Worm (Caenorhabditis elegans) whole organism, L2 larva: ENCODE measurements around the gene fbxa-219.

Source experiments
- C34F6.9 ChIP-seq: fragments of 150-350 bp; optimal IDR thresholded peaks from 2 replicates; lab custom pipeline; 2014; ENCODE audit warnings: missing biosample characterization, missing genetic modification characterization
- F13H6.1 ChIP-seq: sonication (generic microtip); optimal IDR thresholded peaks from 2 replicates; lab custom pipeline; 2016; ENCODE audit warnings: missing genetic modification characterization, missing compliant biosample characterization
- R02D3.7 ChIP-seq: fragments of 150-350 bp; optimal IDR thresholded peaks from 2 replicates; lab custom pipeline; 2014; ENCODE audit warnings: missing biosample characterization, missing genetic modification characterization
- aly-2 ChIP-seq: fragments of 150-350 bp; optimal IDR thresholded peaks from 2 replicates; lab custom pipeline; 2014; ENCODE audit warnings: missing biosample characterization, missing genetic modification characterization
- ama-1 ChIP-seq: fragments of 150-350 bp; optimal IDR thresholded peaks from 2 replicates; lab custom pipeline; 2018; ENCODE audit warnings: inconsistent platforms
- ceh-16 ChIP-seq: fragments of 150-350 bp; optimal IDR thresholded peaks from 2 replicates; lab custom pipeline; 2014; ENCODE audit warnings: missing biosample characterization, missing genetic modification characterization
- crh-2 ChIP-seq: sonication (generic microtip); optimal IDR thresholded peaks from 2 replicates; lab custom pipeline; 2017; ENCODE audit warnings: missing biosample characterization, missing genetic modification characterization
- dmd-4 ChIP-seq: sonication (generic microtip); optimal IDR thresholded peaks from 2 replicates; lab custom pipeline; 2017; ENCODE audit warnings: missing biosample characterization, missing genetic modification characterization
- egl-27 ChIP-seq: sonication (generic microtip); optimal IDR thresholded peaks from 3 replicates; lab custom pipeline; 2017; ENCODE audit warnings: missing biosample characterization, missing genetic modification reagents, missing genetic modification characterization
- elt-1 ChIP-seq: fragments of 150-350 bp; optimal IDR thresholded peaks from 2 replicates; lab custom pipeline; 2014; ENCODE audit warnings: missing biosample characterization, missing genetic modification characterization
- elt-3 ChIP-seq: sonication (generic microtip); optimal IDR thresholded peaks from 2 replicates; lab custom pipeline; 2017; ENCODE audit warnings: missing biosample characterization, missing genetic modification characterization
- fos-1 ChIP-seq: fragments of 150-350 bp; optimal IDR thresholded peaks from 2 replicates; lab custom pipeline; 2014; ENCODE audit warnings: missing biosample characterization, missing genetic modification characterization
- gmeb-1 ChIP-seq: fragments of 150-350 bp; optimal IDR thresholded peaks from 2 replicates; lab custom pipeline; 2014; ENCODE audit warnings: missing biosample characterization, missing genetic modification characterization
- lin-11 ChIP-seq: fragments of 150-350 bp; sonication (generic microtip); optimal IDR thresholded peaks from 2 replicates; lab custom pipeline; 2014; ENCODE audit warnings: missing biosample characterization, missing genetic modification characterization, inconsistent platforms, mixed read lengths
- lin-13 ChIP-seq: fragments of 150-350 bp; optimal IDR thresholded peaks from 2 replicates; lab custom pipeline; 2014; ENCODE audit warnings: missing biosample characterization, missing genetic modification reagents, missing genetic modification characterization
- lin-39 ChIP-seq: fragments of 150-350 bp; optimal IDR thresholded peaks from 2 replicates; lab custom pipeline; 2014; ENCODE audit warnings: missing biosample characterization, missing genetic modification reagents, missing genetic modification characterization
- lsy-2 ChIP-seq, 2 experiments: fragments of 150-350 bp in 1 of 2; sonication (generic microtip) in 1 of 2; optimal IDR thresholded peaks; 2 replicates each; lab custom pipeline; 2014 to 2017; ENCODE audit warnings: missing biosample characterization in 2 of 2, missing genetic modification characterization in 2 of 2
- mbf-1 ChIP-seq: sonication (generic microtip); optimal IDR thresholded peaks from 2 replicates; lab custom pipeline; 2017; ENCODE audit warnings: missing biosample characterization, missing genetic modification characterization
- mdl-1 ChIP-seq, 2 experiments: fragments of 150-350 bp in 1 of 2; sonication (generic microtip) in 1 of 2; optimal IDR thresholded peaks; 2 replicates each; lab custom pipeline; 2017; ENCODE audit warnings: missing biosample characterization in 2 of 2, missing genetic modification characterization in 2 of 2
- nhr-11 ChIP-seq: fragments of 150-350 bp; optimal IDR thresholded peaks from 2 replicates; lab custom pipeline; 2014; ENCODE audit warnings: missing biosample characterization, missing genetic modification characterization
- nhr-12 ChIP-seq: fragments of 150-350 bp; optimal IDR thresholded peaks from 2 replicates; lab custom pipeline; 2014; ENCODE audit warnings: missing biosample characterization, missing genetic modification characterization
- nhr-129 ChIP-seq: fragments of 150-350 bp; optimal IDR thresholded peaks from 2 replicates; lab custom pipeline; 2014; ENCODE audit warnings: missing biosample characterization, missing genetic modification characterization
- nhr-21 ChIP-seq: fragments of 150-350 bp; optimal IDR thresholded peaks from 2 replicates; lab custom pipeline; 2014; ENCODE audit warnings: missing biosample characterization, missing genetic modification characterization
- nhr-23 ChIP-seq: fragments of 150-350 bp; optimal IDR thresholded peaks from 2 replicates; lab custom pipeline; 2014; ENCODE audit warnings: missing biosample characterization, missing genetic modification reagents, missing genetic modification characterization
- nhr-237 ChIP-seq: fragments of 150-350 bp; optimal IDR thresholded peaks from 2 replicates; lab custom pipeline; 2014; ENCODE audit warnings: missing biosample characterization, missing genetic modification characterization
- nhr-6 ChIP-seq: fragments of 150-350 bp; optimal IDR thresholded peaks from 2 replicates; lab custom pipeline; 2014; ENCODE audit warnings: missing biosample characterization, missing genetic modification characterization
- nhr-77 ChIP-seq: fragments of 150-350 bp; optimal IDR thresholded peaks from 2 replicates; lab custom pipeline; 2014; ENCODE audit warnings: missing biosample characterization, missing genetic modification characterization
- peb-1 ChIP-seq: fragments of 150-350 bp; optimal IDR thresholded peaks from 2 replicates; lab custom pipeline; 2014; ENCODE audit warnings: missing biosample characterization, missing genetic modification characterization
- skn-1 ChIP-seq: sonication (generic microtip); optimal IDR thresholded peaks from 2 replicates; lab custom pipeline; 2017; ENCODE audit warnings: missing biosample characterization, missing genetic modification characterization
- sma-9 ChIP-seq, 2 experiments: fragments of 150-350 bp in 1 of 2; sonication (generic microtip) in 1 of 2; optimal IDR thresholded peaks; 2 replicates each; lab custom pipeline; 2014 to 2016; ENCODE audit warnings: missing genetic modification characterization in 2 of 2, mild to moderate bottlenecking in 1 of 2, missing biosample characterization in 1 of 2, missing compliant biosample characterization in 1 of 2, missing genetic modification reagents in 1 of 2, moderate library complexity in 1 of 2
- snpc-4 ChIP-seq: fragments of 150-350 bp; optimal IDR thresholded peaks from 2 replicates; lab custom pipeline; 2014; ENCODE audit warnings: missing biosample characterization, missing genetic modification characterization
- unc-55 ChIP-seq: fragments of 150-350 bp; sonication (generic microtip); optimal IDR thresholded peaks from 3 replicates; lab custom pipeline; 2014; ENCODE audit warnings: missing biosample characterization, missing genetic modification reagents, missing genetic modification characterization
- unc-62 ChIP-seq: fragments of 150-350 bp; optimal IDR thresholded peaks from 2 replicates; lab custom pipeline; 2014; ENCODE audit warnings: missing biosample characterization, missing genetic modification reagents, missing genetic modification characterization
- zag-1 ChIP-seq: fragments of 150-350 bp; optimal IDR thresholded peaks from 2 replicates; lab custom pipeline; 2014; ENCODE audit warnings: missing biosample characterization, missing genetic modification characterization
- ztf-1 ChIP-seq: fragments of 200-800 bp; sonication (Bioruptor generic); conservative IDR thresholded peaks from 2 replicates; pipeline ENCODE4 v1.3.6; 2022; ENCODE audit warnings: missing genetic modification characterization, missing compliant biosample characterization
- ztf-4 ChIP-seq: fragments of 150-350 bp; optimal IDR thresholded peaks from 2 replicates; lab custom pipeline; 2014; ENCODE audit warnings: missing biosample characterization, missing genetic modification characterization

The fbxa-219 gene

DNA sequence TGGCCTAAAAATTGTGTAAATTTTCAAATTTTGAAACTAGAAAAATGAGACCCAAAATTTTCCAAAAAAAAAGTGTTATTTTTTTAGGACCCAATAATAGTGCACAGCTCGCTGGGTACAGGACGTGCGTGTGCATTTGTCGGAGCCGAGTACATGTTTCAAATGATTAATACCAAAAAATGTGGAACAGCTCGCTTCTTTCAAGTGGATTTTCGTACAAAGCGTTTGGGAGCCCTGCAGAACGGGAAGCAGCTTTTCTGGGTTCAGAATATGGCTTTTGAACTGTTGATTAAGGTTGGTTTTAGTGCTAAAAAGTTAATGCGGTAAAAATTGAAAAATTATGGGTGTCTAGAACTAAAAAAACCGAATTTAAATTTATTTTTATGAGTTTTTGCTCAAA is 3.0 kb upstream of the fbxa-219 start:
- TF ChIP-seq skn-1 (tag; lab: Kevin White, UChicago): no peak
- TF ChIP-seq dmd-4 (tag; lab: Kevin White, UChicago): no peak
- TF ChIP-seq elt-3 (tag; lab: Kevin White, UChicago): no peak
- no peak for TF ChIP-seq nhr-23
- TF ChIP-seq unc-62 (GFP tag; lab: Kevin White, UChicago): no peak
- no peak for TF ChIP-seq mbf-1 (tag; lab: Kevin White, UChicago)
- TF ChIP-seq, all 48 proteins: peak for 0

DNA sequence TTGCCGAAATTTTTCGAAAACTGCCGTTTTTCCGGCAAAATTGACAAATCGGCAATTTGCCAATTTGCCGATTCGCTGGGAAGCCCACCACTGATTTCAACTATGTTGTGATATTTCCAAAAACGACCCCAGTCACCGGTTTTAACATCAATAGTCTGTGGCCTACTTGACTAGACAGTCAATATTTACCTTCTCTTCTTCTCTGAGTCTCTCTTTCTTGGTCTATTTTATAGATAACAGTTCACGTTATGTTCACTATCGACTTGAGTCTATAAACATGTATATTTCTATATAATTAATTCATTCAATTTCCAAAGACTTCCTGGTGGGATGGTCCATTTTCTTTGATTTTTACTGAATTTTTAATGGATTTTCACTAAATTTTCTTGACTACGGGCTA is 3.5 kb downstream of the fbxa-219 start:
- TF ChIP-seq ceh-16 (tag; lab: Kevin White, UChicago) (no peak), lsy-2 (tag; optimal IDR thresholded peaks at IDR 0.05; lab: Kevin White, UChicago) (no peak), lin-11 (tag; lab: Kevin White, UChicago) (no peak), sma-9 (GFP tag; optimal IDR thresholded peaks at IDR 0.05; lab: Kevin White, UChicago) (peak; percentile 12), sma-9 (tag; optimal IDR thresholded peaks at IDR 0.05; lab: Kevin White, UChicago) (no peak), zag-1 (tag; lab: Kevin White, UChicago) (no peak), elt-3 (tag; lab: Kevin White, UChicago) (no peak), fos-1 (tag; lab: Kevin White, UChicago) (peak; percentile 16), lin-13 (GFP tag; lab: Kevin White, UChicago) (no peak), egl-27 (tag; lab: Kevin White, UChicago) (no peak), peb-1 (tag; lab: Kevin White, UChicago) (no peak)
- TF ChIP-seq, all 48 proteins: peak for 2

DNA sequence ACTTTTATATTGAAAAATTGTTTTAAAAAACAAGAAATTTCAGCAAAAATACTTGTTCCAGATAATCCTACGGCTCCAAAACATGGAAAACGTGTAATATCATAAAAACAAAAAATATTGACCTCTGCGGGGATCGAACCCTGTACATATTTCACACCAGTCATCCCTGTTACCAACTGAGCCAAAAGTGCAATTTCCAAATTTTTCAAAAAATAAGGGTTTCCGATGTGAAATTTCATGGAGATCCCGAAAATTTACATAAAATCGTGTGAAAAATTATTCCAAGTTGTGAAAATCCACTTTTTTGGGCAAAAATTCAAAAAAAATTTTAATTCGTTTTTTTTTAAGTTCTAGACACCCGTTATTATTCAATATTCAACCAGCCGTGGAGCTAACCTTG is 12.9 kb downstream of the fbxa-219 start:
- TF ChIP-seq gmeb-1 (tag; lab: Kevin White, UChicago) (no peak), crh-2 (tag; lab: Kevin White, UChicago) (no peak), ztf-1 (GFP tag; lab: Robert Waterston, UW) (no peak), elt-3 (tag; lab: Kevin White, UChicago) (no peak), peb-1 (tag; lab: Kevin White, UChicago) (no peak), aly-2 (no peak), nhr-6 (tag; lab: Kevin White, UChicago) (no peak), lin-11 (tag; lab: Kevin White, UChicago) (no peak), elt-1 (no peak), nhr-21 (tag; lab: Kevin White, UChicago) (no peak), lin-39 (no peak), skn-1 (tag; lab: Kevin White, UChicago) (no peak), nhr-77 (no peak), zag-1 (tag; lab: Kevin White, UChicago) (no peak), R02D3.7 (no peak), ama-1 (lab: Kevin White, UChicago) (no peak), unc-62 (GFP tag; lab: Kevin White, UChicago) (no peak), nhr-12 (no peak), ztf-4 (tag; lab: Kevin White, UChicago) (no peak)

DNA sequence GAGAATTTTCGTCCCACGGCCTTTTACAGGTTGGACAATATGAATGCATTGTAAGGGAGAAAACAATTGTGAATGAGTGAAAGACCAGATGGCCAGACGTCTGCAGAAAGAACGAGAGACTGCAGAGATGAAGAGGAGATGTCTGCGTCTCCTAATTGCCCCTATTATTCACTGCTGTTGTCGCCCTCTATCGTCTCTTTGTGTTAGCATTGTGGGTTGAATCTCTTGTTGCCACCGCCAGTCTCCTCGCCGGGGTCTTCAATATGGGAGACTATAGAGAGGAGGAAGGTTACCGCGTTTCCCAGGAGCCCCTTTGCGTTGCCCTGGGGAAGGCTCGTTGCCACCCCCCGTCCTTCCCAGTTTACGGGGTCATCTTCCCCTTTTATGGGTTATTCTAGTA is 13.7 kb downstream of the fbxa-219 start, which contains the start of gene Y54F10BM.9:
Gene Y54F10BM.9, minus strand, starts transcription at position 61 of the 400 bp plus-strand sequence.
- peak; percentile 59 for TF ChIP-seq nhr-129 (tag; lab: Kevin White, UChicago)
- TF ChIP-seq lin-11 (tag; lab: Kevin White, UChicago): peak; percentile 47
- TF ChIP-seq unc-55 (GFP tag; lab: Kevin White, UChicago): peak; percentile 70
- no peak for TF ChIP-seq nhr-237 (tag; lab: Kevin White, UChicago)
- peak; percentile 47 for TF ChIP-seq C34F6.9 (tag; lab: Kevin White, UChicago)
- no peak for TF ChIP-seq mdl-1 (tag; optimal IDR thresholded peaks at IDR 0.05; lab: Kevin White, UChicago)
- peak in 1 of 2 experiments; percentile 38 for TF ChIP-seq lsy-2 (tag; optimal IDR thresholded peaks at IDR 0.05; lab: Kevin White, UChicago)

DNA sequence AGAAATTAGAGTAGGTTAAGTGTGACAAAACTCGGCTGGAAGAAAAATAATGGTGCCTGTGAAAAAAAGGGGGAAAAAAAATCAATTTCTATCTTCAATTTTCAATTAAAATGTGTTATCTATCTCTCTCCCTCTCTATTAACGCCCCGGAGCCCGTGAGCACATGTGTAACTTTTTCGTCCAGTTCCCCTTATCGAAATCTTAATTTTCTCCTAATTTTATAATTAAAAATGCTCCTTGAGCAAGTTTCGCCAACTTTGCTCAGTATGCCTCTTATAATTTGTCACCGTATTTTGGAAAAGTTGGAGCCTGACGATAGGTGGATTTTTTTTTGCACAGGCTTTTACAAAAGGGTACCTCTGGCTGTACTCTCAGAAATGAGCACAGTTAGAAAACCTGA is 16.8 kb downstream of the fbxa-219 start, which contains the start of the genes fbxa-1 and Y54F10BM.20:
Gene fbxa-1, minus strand, starts transcription at position 101 of the 400 bp plus-strand sequence.
Gene Y54F10BM.20, plus strand, starts transcription at position 231 of the 400 bp plus-strand sequence.
- no peak for TF ChIP-seq F13H6.1 (tag; lab: Kevin White, UChicago)
- TF ChIP-seq mdl-1 (tag; optimal IDR thresholded peaks at IDR 0.05; lab: Kevin White, UChicago): no peak
- no peak for TF ChIP-seq lin-13 (GFP tag; lab: Kevin White, UChicago)
- no peak for TF ChIP-seq ztf-4 (tag; lab: Kevin White, UChicago)
- TF ChIP-seq mbf-1 (tag; lab: Kevin White, UChicago): no peak
- no peak for TF ChIP-seq nhr-6 (tag; lab: Kevin White, UChicago)
- no peak for TF ChIP-seq elt-1
- no peak for TF ChIP-seq nhr-11
- TF ChIP-seq ama-1 (lab: Kevin White, UChicago): no peak
- no peak for TF ChIP-seq snpc-4 (tag; lab: Kevin White, UChicago)
